Fruit fly (Drosophila melanogaster) whole organism, embryonic: ENCODE data around the gene Shawn.

Source experiments
- Adf1 ChIP-seq: fragments of 200-800 bp; sonication (Bioruptor generic); IDR thresholded peaks from 2 replicates; pipeline ENCODE4 v1.3.6; 2022; ENCODE audit warnings: missing biosample characterization, missing genetic modification characterization
- Aef1 ChIP-seq: fragments of 200-800 bp; sonication (Bioruptor generic); IDR thresholded peaks from 3 replicates; pipeline ENCODE4 v1.3.6; 2022; ENCODE audit warnings: missing biosample characterization, missing genetic modification characterization
- BEAF-32 ChIP-seq: fragments of 200-800 bp; sonication (Bioruptor generic); optimal IDR thresholded peaks from 3 replicates; lab custom pipeline; 2017; ENCODE audit warnings: missing biosample characterization, missing genetic modification characterization, mild to moderate bottlenecking, moderate library complexity, missing genetic modification reagents
- CG10366 ChIP-seq: fragments of 200-800 bp; sonication (Bioruptor generic); IDR thresholded peaks from 2 replicates; pipeline ENCODE4 v1.3.6; 2022; ENCODE audit warnings: missing biosample characterization, missing genetic modification characterization
- CG10462 ChIP-seq: fragments of 200-800 bp; sonication (Bioruptor generic); optimal IDR thresholded peaks from 2 replicates; lab custom pipeline; 2016; ENCODE audit warnings: missing biosample characterization, missing genetic modification characterization
- CG12391 ChIP-seq: fragments of 200-800 bp; sonication (Bioruptor generic); optimal IDR thresholded peaks from 3 replicates; lab custom pipeline; 2018; ENCODE audit warnings: missing biosample characterization, mild to moderate bottlenecking, missing genetic modification characterization, moderate library complexity
- CG15479 ChIP-seq: fragments of 200-800 bp; sonication (Bioruptor generic); optimal IDR thresholded peaks from 3 replicates; lab custom pipeline; 2019; ENCODE audit warnings: missing biosample characterization, mild to moderate bottlenecking, missing genetic modification characterization, moderate library complexity
- CG15514 ChIP-seq: fragments of 200-800 bp; sonication (Bioruptor generic); optimal IDR thresholded peaks from 3 replicates; lab custom pipeline; 2017; ENCODE audit warnings: missing biosample characterization, missing genetic modification characterization, mild to moderate bottlenecking, moderate library complexity, missing genetic modification reagents
- CG1647 ChIP-seq: fragments of 200-800 bp; sonication (Bioruptor generic); optimal IDR thresholded peaks from 3 replicates; lab custom pipeline; 2016; ENCODE audit warnings: missing biosample characterization, missing genetic modification characterization
- CG17359 ChIP-seq: fragments of 200-800 bp; sonication (Bioruptor generic); optimal IDR thresholded peaks from 3 replicates; lab custom pipeline; 2018; ENCODE audit warnings: missing biosample characterization, mild to moderate bottlenecking, missing genetic modification characterization, moderate library complexity
- CG18599 ChIP-seq: fragments of 200-800 bp; sonication (Bioruptor generic); optimal IDR thresholded peaks from 3 replicates; lab custom pipeline; 2017; ENCODE audit warnings: missing biosample characterization, missing genetic modification characterization, mild to moderate bottlenecking, moderate library complexity, missing genetic modification reagents
- CG2199 ChIP-seq: fragments of 200-800 bp; sonication (Bioruptor generic); IDR thresholded peaks from 3 replicates; pipeline ENCODE4 v1.3.6; 2022; ENCODE audit warnings: missing biosample characterization, missing genetic modification characterization
- CG2712 ChIP-seq: fragments of 200-800 bp; optimal IDR thresholded peaks from 3 replicates; lab custom pipeline; 2019; ENCODE audit warnings: missing biosample characterization, mild to moderate bottlenecking, missing genetic modification characterization, moderate library complexity
- CG31365 ChIP-seq: fragments of 200-800 bp; sonication (Bioruptor generic); optimal IDR thresholded peaks from 2 replicates; lab custom pipeline; 2018; ENCODE audit warnings: missing biosample characterization, mild to moderate bottlenecking, missing genetic modification characterization
- CG4730 ChIP-seq: fragments of 200-800 bp; sonication (Bioruptor generic); IDR thresholded peaks from 2 replicates; pipeline ENCODE4 v1.3.6; 2022; ENCODE audit warnings: missing biosample characterization, missing genetic modification characterization
- CG8478 ChIP-seq: fragments of >200 bp; optimal IDR thresholded peaks from 2 replicates; lab custom pipeline; 2018
- CG9215 ChIP-seq: fragments of 200-800 bp; sonication (Bioruptor generic); IDR thresholded peaks from 2 replicates; pipeline ENCODE4 v1.3.6; 2022; ENCODE audit warnings: missing biosample characterization, missing genetic modification characterization
- CG9437 ChIP-seq: fragments of 200-800 bp; sonication (Bioruptor generic); optimal IDR thresholded peaks from 2 replicates; lab custom pipeline; 2018; ENCODE audit warnings: missing biosample characterization, mild to moderate bottlenecking, missing genetic modification characterization
- CHES-1-like ChIP-seq: fragments of 200-800 bp; sonication (Bioruptor generic); optimal IDR thresholded peaks from 2 replicates; lab custom pipeline; 2016; ENCODE audit warnings: missing biosample characterization, missing genetic modification characterization
- Deaf1 ChIP-seq: fragments of 200-800 bp; optimal IDR thresholded peaks from 3 replicates; lab custom pipeline; 2019; ENCODE audit warnings: missing biosample characterization, mild to moderate bottlenecking, missing genetic modification characterization, moderate library complexity
- Fer1 ChIP-seq: fragments of 200-800 bp; sonication (Bioruptor generic); optimal IDR thresholded peaks from 2 replicates; lab custom pipeline; 2017; ENCODE audit warnings: missing biosample characterization, mild to moderate bottlenecking, missing genetic modification characterization
- HLHmδ ChIP-seq: fragments of 200-800 bp; sonication (Bioruptor generic); optimal IDR thresholded peaks from 2 replicates; lab custom pipeline; 2018; ENCODE audit warnings: missing biosample characterization, mild to moderate bottlenecking, missing genetic modification characterization, moderate library complexity
- HmgZ ChIP-seq: fragments of 200-800 bp; sonication (Bioruptor generic); optimal IDR thresholded peaks from 2 replicates; lab custom pipeline; 2018; ENCODE audit warnings: missing biosample characterization, mild to moderate bottlenecking, missing genetic modification characterization
- Hmx ChIP-seq: fragments of 200-800 bp; sonication (Bioruptor generic); optimal IDR thresholded peaks from 2 replicates; lab custom pipeline; 2016; ENCODE audit warnings: missing biosample characterization, missing genetic modification characterization
- MBD-R2 ChIP-seq: fragments of 200-800 bp; sonication (Bioruptor generic); IDR thresholded peaks from 2 replicates; pipeline ENCODE4 v1.3.6; 2022; ENCODE audit warnings: missing biosample characterization, missing genetic modification characterization
- Med ChIP-seq: fragments of 200-800 bp; sonication (Bioruptor generic); peaks from one replicate; lab custom pipeline; 2016; ENCODE audit warnings: missing biosample characterization, missing genetic modification characterization, mild to moderate bottlenecking, inconsistent platforms, moderate library complexity
- Optix ChIP-seq: fragments of 200-800 bp; sonication (Bioruptor generic); IDR thresholded peaks from 3 replicates; pipeline ENCODE4 v1.3.6; 2022; ENCODE audit warnings: missing biosample characterization, missing genetic modification characterization
- Stat92E ChIP-seq, 3 experiments: fragments of >200 bp in 2 of 3; fragments of 200-800 bp in 1 of 3; sonication (Bioruptor generic) in 1 of 3; optimal IDR thresholded peaks; 2 replicates each; lab custom pipeline; 2017 to 2019; ENCODE audit warnings: missing biosample characterization in 3 of 3, missing genetic modification characterization in 3 of 3, mild to moderate bottlenecking in 1 of 3, moderate library complexity in 1 of 3
- YL-1 ChIP-seq: fragments of 200-800 bp; sonication (Bioruptor generic); optimal IDR thresholded peaks from 3 replicates; lab custom pipeline; 2017; ENCODE audit warnings: missing biosample characterization, mild to moderate bottlenecking, missing genetic modification characterization
- ato ChIP-seq: fragments of 200-800 bp; sonication (Bioruptor generic); IDR thresholded peaks from 2 replicates; pipeline ENCODE4 v1.3.6; 2022; ENCODE audit warnings: missing biosample characterization, missing genetic modification characterization; ENCODE audit not compliant: partially characterized antibody
- bbx ChIP-seq: fragments of 200-800 bp; sonication (Bioruptor generic); IDR thresholded peaks from 2 replicates; pipeline ENCODE4 v1.3.6; 2022; ENCODE audit warnings: missing biosample characterization, missing genetic modification characterization; ENCODE audit not compliant: partially characterized antibody
- chinmo ChIP-seq: fragments of 200-800 bp; sonication (Bioruptor generic); IDR thresholded peaks from 4 replicates; pipeline ENCODE4 v1.3.6; 2022; ENCODE audit warnings: missing biosample characterization, missing genetic modification characterization; ENCODE audit not compliant: partially characterized antibody
- ci ChIP-seq: fragments of 200-800 bp; sonication (Bioruptor generic); IDR thresholded peaks from 3 replicates; pipeline ENCODE4 v1.3.6; 2022; ENCODE audit warnings: missing biosample characterization, missing genetic modification characterization
- crol ChIP-seq: fragments of 200-800 bp; sonication (Bioruptor generic); IDR thresholded peaks from 2 replicates; pipeline ENCODE4 v1.3.6; 2022; ENCODE audit warnings: missing biosample characterization, missing genetic modification characterization
- disco-r ChIP-seq: fragments of 200-800 bp; sonication (Bioruptor generic); optimal IDR thresholded peaks from 2 replicates; lab custom pipeline; 2016; ENCODE audit warnings: missing biosample characterization, missing genetic modification characterization
- dysf ChIP-seq: fragments of 200-800 bp; sonication (Bioruptor generic); IDR thresholded peaks from 3 replicates; pipeline ENCODE4 v1.3.6; 2022; ENCODE audit warnings: missing biosample characterization, missing genetic modification characterization
- fd96Cb ChIP-seq: fragments of 200-800 bp; sonication (Bioruptor generic); optimal IDR thresholded peaks from 2 replicates; lab custom pipeline; 2018; ENCODE audit warnings: missing biosample characterization, mild to moderate bottlenecking, missing genetic modification characterization, moderate library complexity
- insv ChIP-seq, 2 experiments: fragments of 200-800 bp; sonication (Bioruptor generic); optimal IDR thresholded peaks; 3 replicates each; lab custom pipeline; 2016 to 2018; ENCODE audit warnings: missing biosample characterization in 2 of 2, missing genetic modification characterization in 2 of 2
- luna ChIP-seq: fragments of 200-800 bp; sonication (Bioruptor generic); optimal IDR thresholded peaks from 2 replicates; lab custom pipeline; 2016; ENCODE audit warnings: missing biosample characterization, missing genetic modification characterization
- mirr ChIP-seq: fragments of 200-800 bp; sonication (Bioruptor generic); optimal IDR thresholded peaks from 3 replicates; lab custom pipeline; 2018; ENCODE audit warnings: missing biosample characterization, mild to moderate bottlenecking, missing genetic modification characterization
- nom ChIP-seq: fragments of 200-800 bp; sonication (Bioruptor generic); optimal IDR thresholded peaks from 2 replicates; lab custom pipeline; 2017; ENCODE audit warnings: missing biosample characterization, missing genetic modification characterization, mild to moderate bottlenecking, moderate library complexity, missing genetic modification reagents
- pita ChIP-seq: fragments of 200-800 bp; sonication (Bioruptor generic); optimal IDR thresholded peaks from 2 replicates; lab custom pipeline; 2017; ENCODE audit warnings: missing biosample characterization, mild to moderate bottlenecking, missing genetic modification characterization
- psq ChIP-seq: fragments of 200-800 bp; sonication (Bioruptor generic); optimal IDR thresholded peaks from 2 replicates; lab custom pipeline; 2017; ENCODE audit warnings: missing biosample characterization, missing genetic modification characterization
- pzg ChIP-seq: fragments of 200-800 bp; sonication (Bioruptor generic); optimal IDR thresholded peaks from 3 replicates; lab custom pipeline; 2018; ENCODE audit warnings: missing biosample characterization, mild to moderate bottlenecking, missing genetic modification characterization, moderate library complexity
- sc ChIP-seq, 3 experiments: fragments of >200 bp in 2 of 3; fragments of 200-800 bp in 1 of 3; sonication (Bioruptor generic) in 1 of 3; optimal IDR thresholded peaks; 2 replicates in 2 of 3; 3 replicates in 1 of 3; lab custom pipeline; 2017; ENCODE audit warnings: mild to moderate bottlenecking in 1 of 3, missing biosample characterization in 1 of 3, missing genetic modification characterization in 1 of 3, missing genetic modification reagents in 1 of 3
- slp2 ChIP-seq: fragments of 200-800 bp; sonication (Bioruptor generic); optimal IDR thresholded peaks from 2 replicates; lab custom pipeline; 2016; ENCODE audit warnings: missing biosample characterization, missing genetic modification characterization
- tgo ChIP-seq: fragments of 200-800 bp; sonication (Bioruptor generic); IDR thresholded peaks from 3 replicates; pipeline ENCODE4 v1.3.6; 2022; ENCODE audit warnings: missing biosample characterization, missing genetic modification characterization
- toy ChIP-seq: fragments of 200-800 bp; sonication (Bioruptor generic); IDR thresholded peaks from 2 replicates; pipeline ENCODE4 v1.3.6; 2022; ENCODE audit warnings: missing biosample characterization, missing genetic modification characterization
- vnd ChIP-seq: fragments of 200-800 bp; sonication (Bioruptor generic); IDR thresholded peaks from 3 replicates; pipeline ENCODE4 v1.3.6; 2022; ENCODE audit warnings: missing biosample characterization, missing genetic modification characterization; ENCODE audit not compliant: partially characterized antibody

The Shawn gene

dm6 chrX:19631365-19631832 lies 20.1 kb downstream of the Shawn start (continued):
- TF ChIP-seq nom (GFP tag; lab: Kevin White, UChicago) (peak; percentile 62), ato (GFP tag; lab: Robert Waterston, UW) (0 out of 2 replicates have a peak, but pooled peaks have one; percentile 18), CG9437 (no peak), CG15479 (GFP tag; lab: Kevin White, UChicago) (peak; percentile 55), pita (GFP tag; lab: Kevin White, UChicago) (no peak), CHES-1-like (GFP tag; lab: Kevin White, UChicago) (no peak), Hmx (GFP tag; lab: Kevin White, UChicago) (no peak), ci (GFP tag; lab: Robert Waterston, UW) (peak; percentile 70; the same call in 2 of the 3 replicates), Aef1 (GFP tag; lab: Robert Waterston, UW) (peak; percentile 67), slp2 (GFP tag; lab: Kevin White, UChicago) (no peak), CG1647 (GFP tag; lab: Kevin White, UChicago) (no peak), luna (GFP tag; lab: Kevin White, UChicago) (no peak), disco-r (GFP tag; lab: Kevin White, UChicago) (no peak), dysf (GFP tag; lab: Robert Waterston, UW) (no peak), CG31365 (tag; lab: Kevin White, UChicago) (no peak), CG9215 (GFP tag; lab: Robert Waterston, UW) (peak; percentile 78), tgo (GFP tag; lab: Robert Waterston, UW) (no peak), sc (optimal IDR thresholded peaks at IDR 0.05; lab: Kevin White, UChicago) (no peak), sc (GFP tag; optimal IDR thresholded peaks at IDR 0.05; lab: Kevin White, UChicago) (no peak), chinmo (GFP tag; lab: Robert Waterston, UW) (peak; percentile 98), Stat92E (GFP tag; optimal IDR thresholded peaks at IDR 0.05; lab: Kevin White, UChicago) (no peak), CG15514 (GFP tag; lab: Kevin White, UChicago) (no peak), CG8478 (peak; percentile 53), HmgZ (tag; lab: Kevin White, UChicago) (peak; percentile 11), vnd (GFP tag; lab: Robert Waterston, UW) (no peak), CG10366 (GFP tag; lab: Robert Waterston, UW) (no peak), CG2199 (no peak), CG10462 (no peak), BEAF-32 (GFP tag; lab: Kevin White, UChicago) (no peak)

DNA sequence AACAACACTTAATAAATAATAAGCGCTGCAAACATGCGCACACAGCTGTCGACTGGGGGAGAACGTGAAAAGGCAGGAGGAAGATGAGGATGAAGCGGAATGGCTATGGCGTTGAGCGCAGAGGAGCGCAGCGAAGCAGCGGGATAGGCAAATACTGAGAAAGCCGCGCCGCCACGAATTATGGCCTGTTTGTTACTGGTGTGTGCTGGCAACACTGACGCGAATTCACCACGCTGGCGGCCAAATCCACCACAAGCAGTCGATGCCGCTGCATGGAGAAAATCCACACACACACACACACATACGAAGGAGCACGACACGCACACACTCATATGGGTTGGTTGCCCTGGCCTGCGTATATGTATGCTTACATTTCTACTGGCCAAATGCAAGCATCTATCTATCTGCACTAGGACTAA lies 25.7 kb downstream of the Shawn start:
- peak; percentile 51 for TF ChIP-seq YL-1 (GFP tag; lab: Kevin White, UChicago)
- TF ChIP-seq toy: no peak
- peak; percentile 18 for TF ChIP-seq Deaf1 (tag; lab: Kevin White, UChicago)
- TF ChIP-seq MBD-R2 (GFP tag; lab: Robert Waterston, UW): peak; percentile 17; the same call in 1 of the 2 replicates
- TF ChIP-seq crol (GFP tag; lab: Robert Waterston, UW): peak; percentile 80
- TF ChIP-seq Med (GFP tag; lab: Kevin White, UChicago): peak; percentile 34
- peak; percentile 83; the same call in 3 of the 4 replicates for TF ChIP-seq chinmo (GFP tag; lab: Robert Waterston, UW)
- peak; percentile 17 for TF ChIP-seq pzg (GFP tag; lab: Kevin White, UChicago)
- no peak for TF ChIP-seq mirr (GFP tag; lab: Kevin White, UChicago)
- TF ChIP-seq nom (GFP tag; lab: Kevin White, UChicago): peak; percentile 65
- TF ChIP-seq insv (GFP tag; optimal IDR thresholded peaks at IDR 0.05; lab: Kevin White, UChicago): peak in 1 of 2 experiments; percentile 17
- TF ChIP-seq Fer1 (GFP tag; lab: Kevin White, UChicago): peak; percentile 29
- TF ChIP-seq CG12391 (tag; lab: Kevin White, UChicago): no peak
- no peak for TF ChIP-seq CG1647 (GFP tag; lab: Kevin White, UChicago)
- TF ChIP-seq CG17359 (tag; lab: Kevin White, UChicago): no peak
- no peak for TF ChIP-seq Optix (GFP tag; lab: Robert Waterston, UW)
- TF ChIP-seq psq (GFP tag; lab: Kevin White, UChicago): peak; percentile 69
- peak; percentile 54; the same call in 1 of the 2 replicates for TF ChIP-seq Adf1
- no peak for TF ChIP-seq CG4730 (GFP tag; lab: Robert Waterston, UW)
- TF ChIP-seq CG2712 (tag; lab: Kevin White, UChicago): no peak
- TF ChIP-seq fd96Cb (tag; lab: Kevin White, UChicago): no peak
- 0 out of 2 replicates have a peak, but pooled peaks have one; percentile 24 for TF ChIP-seq bbx (GFP tag; lab: Robert Waterston, UW)
- TF ChIP-seq CG18599 (GFP tag; lab: Kevin White, UChicago): peak; percentile 18
- TF ChIP-seq HLHmδ (GFP tag; lab: Kevin White, UChicago): peak; percentile 80
